Fruit fly (Drosophila melanogaster) whole organism, larva: Measurements from ENCODE around the gene CG15765.

Source experiments
- noc ChIP-seq: fragments of 200-800 bp; sonication (Bioruptor generic); optimal IDR thresholded peaks from 3 replicates; lab custom pipeline; 2019; ENCODE audit warnings: missing biosample characterization, mild to moderate bottlenecking, missing genetic modification characterization, moderate library complexity

Gene CG15765

dm6 chrX:5885973-5886372, 67.6 kb downstream of the CG15765 start:
- TF ChIP-seq noc, result no peak

DNA sequence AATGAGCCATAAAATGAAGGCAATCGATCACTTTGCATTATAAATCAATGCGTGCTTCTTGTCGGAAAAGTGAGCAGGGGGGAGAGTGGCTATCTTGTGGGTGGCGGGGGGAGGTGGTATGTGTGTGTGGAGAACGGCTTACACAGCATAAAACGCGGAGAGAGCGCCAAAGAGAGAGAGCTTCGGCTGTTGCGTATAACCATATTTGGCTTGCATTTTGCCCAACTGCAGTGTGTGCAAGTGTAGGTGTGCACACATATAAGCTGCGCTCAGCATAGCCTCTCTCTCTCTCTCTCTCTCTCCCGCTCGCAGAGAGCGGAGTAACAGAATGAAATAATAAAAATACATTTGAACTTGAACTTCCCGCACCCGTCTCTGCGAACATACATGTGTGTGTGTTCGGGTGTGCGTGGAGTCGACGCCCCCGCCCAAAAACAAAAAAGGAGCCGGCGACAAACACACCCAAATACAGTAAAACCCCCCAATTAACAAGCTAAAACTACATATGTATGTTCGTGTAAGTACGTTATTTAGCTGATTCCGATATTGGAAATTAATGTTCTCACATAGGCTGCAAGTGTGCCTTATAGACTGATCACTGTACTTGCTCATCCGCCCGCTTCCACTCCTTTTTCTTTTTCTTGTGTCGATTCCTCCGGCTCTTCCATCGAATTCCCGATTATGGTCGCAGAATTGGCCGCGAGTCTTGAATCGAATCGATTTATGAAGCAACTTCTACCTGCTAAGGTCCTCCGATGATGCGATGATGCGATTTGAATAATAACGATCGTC, 68.6 kb downstream of the CG15765 start:
- TF ChIP-seq noc, result no peak

- TF ChIP-seq noc, result no peak
Measured at dm6 chrX:5888260-5888659, 69.9 kb downstream of the CG15765 start.

DNA sequence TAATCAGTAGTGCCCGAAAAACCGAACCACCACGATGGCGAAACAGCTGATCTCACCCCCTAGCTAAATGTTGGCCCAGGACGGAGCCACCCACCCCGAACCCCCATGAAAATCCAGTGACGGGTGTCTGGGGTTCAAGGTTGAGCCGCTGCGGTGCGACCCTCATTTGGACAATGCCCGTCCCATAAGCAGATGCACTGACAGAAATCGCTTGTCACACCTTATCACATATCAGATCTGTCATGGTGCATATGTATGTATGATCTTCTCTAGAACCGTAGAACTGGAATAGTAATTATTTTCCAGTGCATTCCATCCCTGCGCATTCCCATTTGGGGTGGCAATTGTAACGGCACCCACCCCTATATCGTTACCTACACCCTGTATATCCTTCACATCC, 70.6 kb downstream of the CG15765 start:
- no peak for TF ChIP-seq noc
